Worm (Caenorhabditis elegans) whole organism, young adult: ENCODE results near the gene smcl-1.

Source experiments
- B0336.3 ChIP-seq: fragments of 200-800 bp; sonication (Bioruptor generic); IDR thresholded peaks from 2 replicates; pipeline ENCODE4 v1.3.6; 2022; ENCODE audit warnings: missing genetic modification characterization, missing compliant biosample characterization
- F23B12.7 ChIP-seq: sonication (generic microtip); optimal IDR thresholded peaks from 2 replicates; lab custom pipeline; 2017; ENCODE audit warnings: missing genetic modification characterization, mild to moderate bottlenecking, missing compliant biosample characterization, antibody characterized with exemption, moderate library complexity; ENCODE audit not compliant: insufficient read depth
- F39B2.1 ChIP-seq: fragments of 200-800 bp; sonication (Bioruptor generic); IDR thresholded peaks from 2 replicates; pipeline ENCODE4 v1.3.6; 2022; ENCODE audit warnings: missing genetic modification reagents, missing genetic modification characterization, missing compliant biosample characterization
- F57A8.1 ChIP-seq: fragments of 200-800 bp; sonication (Bioruptor generic); optimal IDR thresholded peaks from 2 replicates; lab custom pipeline; 2018; ENCODE audit warnings: mild to moderate bottlenecking, missing genetic modification characterization, moderate library complexity, missing compliant biosample characterization
- Y53F4B.3 ChIP-seq: fragments of 200-800 bp; sonication (Bioruptor generic); IDR thresholded peaks from 2 replicates; pipeline ENCODE4 v1.3.6; 2022; ENCODE audit warnings: missing genetic modification reagents, missing genetic modification characterization, missing compliant biosample characterization
- Y53G8AR.9 ChIP-seq: fragments of 200-800 bp; sonication (Bioruptor generic); conservative IDR thresholded peaks from 2 replicates; pipeline ENCODE4 v1.3.6; 2022; ENCODE audit warnings: missing genetic modification reagents, missing genetic modification characterization, missing compliant biosample characterization
- Y67H2A.10 ChIP-seq: fragments of 200-800 bp; sonication (Bioruptor generic); conservative IDR thresholded peaks from 2 replicates; pipeline ENCODE4 v1.3.6; 2022; ENCODE audit warnings: missing genetic modification reagents, missing genetic modification characterization, missing compliant biosample characterization
- ZK185.1 ChIP-seq: sonication (generic microtip); optimal IDR thresholded peaks from 2 replicates; lab custom pipeline; 2016; ENCODE audit warnings: mild to moderate bottlenecking, missing genetic modification characterization, missing compliant biosample characterization; ENCODE audit not compliant: poor library complexity, severe bottlenecking
- ama-1 ChIP-seq, 3 experiments: fragments of 150-350 bp in 1 of 3; sonication (generic microtip) in 2 of 3; optimal IDR thresholded peaks; 2 replicates each; lab custom pipeline; 2014 to 2018; ENCODE audit warnings: missing biosample characterization in 2 of 3, missing genetic modification characterization in 2 of 3, missing genetic modification reagents in 2 of 3
- attf-5 ChIP-seq: fragments of 200-800 bp; sonication (Bioruptor generic); optimal IDR thresholded peaks from 2 replicates; lab custom pipeline; 2018; ENCODE audit warnings: mild to moderate bottlenecking, missing genetic modification characterization, missing compliant biosample characterization
- cebp-1 ChIP-seq, 2 experiments: fragments of 200-800 bp in 1 of 2; sonication (Bioruptor generic) in 1 of 2; sonication (generic microtip) in 1 of 2; IDR thresholded peaks in 1 of 2; optimal IDR thresholded peaks in 1 of 2; 2 replicates each; pipeline versions ENCODE4 v1.3.6 to Lab custom; 2017 to 2022; ENCODE audit warnings: missing compliant biosample characterization in 2 of 2, missing genetic modification characterization in 2 of 2, mild to moderate bottlenecking in 1 of 2, missing genetic modification reagents in 1 of 2, moderate library complexity in 1 of 2
- ceh-100 ChIP-seq: fragments of 200-800 bp; sonication (Bioruptor generic); IDR thresholded peaks from 2 replicates; pipeline ENCODE4 v1.3.6; 2022; ENCODE audit warnings: missing genetic modification reagents, missing genetic modification characterization, missing compliant biosample characterization
- ceh-27 ChIP-seq: fragments of 200-800 bp; sonication (Bioruptor generic); optimal IDR thresholded peaks from 2 replicates; lab custom pipeline; 2018; ENCODE audit warnings: mild to moderate bottlenecking, missing genetic modification characterization, moderate library complexity, missing compliant biosample characterization
- chd-7 ChIP-seq: sonication (generic microtip); optimal IDR thresholded peaks from 2 replicates; lab custom pipeline; 2016; ENCODE audit warnings: mild to moderate bottlenecking, missing genetic modification characterization, moderate library complexity, missing compliant biosample characterization
- die-1 ChIP-seq: sonication (generic microtip); optimal IDR thresholded peaks from 2 replicates; lab custom pipeline; 2016; ENCODE audit warnings: missing genotype, mild to moderate bottlenecking, missing genetic modification characterization, missing compliant biosample characterization
- dox-1 ChIP-seq: fragments of 200-800 bp; sonication (Bioruptor generic); IDR thresholded peaks from 2 replicates; pipeline ENCODE4 v1.3.6; 2022; ENCODE audit warnings: missing genetic modification reagents, missing genetic modification characterization, missing compliant biosample characterization
- efl-1 ChIP-seq: fragments of 150-350 bp; optimal IDR thresholded peaks from 2 replicates; lab custom pipeline; 2014; ENCODE audit warnings: missing biosample characterization, missing genetic modification reagents, missing genetic modification characterization
- egl-18 ChIP-seq: fragments of 200-800 bp; sonication (Bioruptor generic); IDR thresholded peaks from 2 replicates; pipeline ENCODE4 v1.3.6; 2022; ENCODE audit warnings: missing genetic modification reagents, missing genetic modification characterization, missing compliant biosample characterization
- ets-4 ChIP-seq: fragments of 200-800 bp; sonication (Bioruptor generic); optimal IDR thresholded peaks from 2 replicates; lab custom pipeline; 2018; ENCODE audit warnings: mild to moderate bottlenecking, missing genetic modification characterization, missing compliant biosample characterization
- fkh-3 ChIP-seq: sonication (generic microtip); optimal IDR thresholded peaks from 2 replicates; lab custom pipeline; 2016; ENCODE audit warnings: mild to moderate bottlenecking, missing genetic modification characterization, missing compliant biosample characterization
- gei-17 ChIP-seq: fragments of 200-800 bp; sonication (Bioruptor generic); optimal IDR thresholded peaks from 2 replicates; lab custom pipeline; 2018; ENCODE audit warnings: mild to moderate bottlenecking, missing genetic modification characterization, missing compliant biosample characterization
- hmg-1.2 ChIP-seq: fragments of 200-800 bp; sonication (Bioruptor generic); IDR thresholded peaks from 2 replicates; pipeline ENCODE4 v1.3.6; 2022; ENCODE audit warnings: missing genetic modification reagents, missing genetic modification characterization, missing compliant biosample characterization
- hrde-1 ChIP-seq: sonication (generic microtip); optimal IDR thresholded peaks from 2 replicates; lab custom pipeline; 2016; ENCODE audit warnings: missing genetic modification characterization, mild to moderate bottlenecking, missing compliant biosample characterization, moderate library complexity, missing genotype, missing genetic modification reagents, borderline replicate concordance
- hsf-1 ChIP-seq: fragments of 200-800 bp; sonication (Bioruptor generic); IDR thresholded peaks from 2 replicates; pipeline ENCODE4 v1.3.6; 2022; ENCODE audit warnings: missing genetic modification reagents, missing genetic modification characterization, missing compliant biosample characterization
- let-607 ChIP-seq, 2 experiments: fragments of 200-800 bp in 1 of 2; sonication (Bioruptor generic) in 1 of 2; sonication (generic microtip) in 1 of 2; optimal IDR thresholded peaks; 2 replicates each; lab custom pipeline; 2016 to 2018; ENCODE audit warnings: mild to moderate bottlenecking in 2 of 2, missing compliant biosample characterization in 2 of 2, missing genetic modification characterization in 2 of 2, moderate library complexity in 2 of 2, missing genotype in 1 of 2
- lin-26 ChIP-seq: fragments of 200-800 bp; sonication (Bioruptor generic); IDR thresholded peaks from 2 replicates; pipeline ENCODE4 v1.3.6; 2022; ENCODE audit warnings: missing genetic modification reagents, missing genetic modification characterization, missing compliant biosample characterization
- lin-35 ChIP-seq, 3 experiments: fragments of 150-350 bp in 2 of 3; sonication (generic microtip) in 1 of 3; optimal IDR thresholded peaks; 2 replicates each; lab custom pipeline; 2014 to 2018; ENCODE audit warnings: missing biosample characterization in 3 of 3, missing genetic modification characterization in 3 of 3, missing genetic modification reagents in 3 of 3
- lin-40 ChIP-seq: sonication (generic microtip); optimal IDR thresholded peaks from 2 replicates; lab custom pipeline; 2016; ENCODE audit warnings: missing genetic modification characterization, mild to moderate bottlenecking, missing compliant biosample characterization, missing genotype, missing genetic modification reagents
- lir-1 ChIP-seq: fragments of 200-800 bp; sonication (Bioruptor generic); conservative IDR thresholded peaks from 2 replicates; pipeline ENCODE4 v1.3.6; 2022; ENCODE audit warnings: missing genetic modification reagents, missing genetic modification characterization, missing compliant biosample characterization
- lsl-1 ChIP-seq: fragments of 200-800 bp; sonication (Bioruptor generic); optimal IDR thresholded peaks from 2 replicates; lab custom pipeline; 2018; ENCODE audit warnings: mild to moderate bottlenecking, missing genetic modification characterization, moderate library complexity, missing compliant biosample characterization
- madf-10 ChIP-seq: sonication (generic microtip); optimal IDR thresholded peaks from 2 replicates; lab custom pipeline; 2016; ENCODE audit warnings: mild to moderate bottlenecking, missing genetic modification characterization, missing compliant biosample characterization
- mcd-1 ChIP-seq: fragments of 200-800 bp; sonication (Bioruptor generic); IDR thresholded peaks from 2 replicates; pipeline ENCODE4 v1.3.6; 2022; ENCODE audit warnings: missing genetic modification reagents, missing genetic modification characterization, missing compliant biosample characterization
- nfya-2 ChIP-seq: fragments of 200-800 bp; sonication (Bioruptor generic); IDR thresholded peaks from 2 replicates; pipeline ENCODE4 v1.3.6; 2022; ENCODE audit warnings: missing genetic modification reagents, missing genetic modification characterization, missing compliant biosample characterization
- nhr-80 ChIP-seq: sonication (generic microtip); optimal IDR thresholded peaks from 2 replicates; lab custom pipeline; 2016; ENCODE audit warnings: missing genetic modification characterization, missing compliant biosample characterization
- nhr-90 ChIP-seq: sonication (generic microtip); optimal IDR thresholded peaks from 2 replicates; lab custom pipeline; 2016; ENCODE audit warnings: missing genotype, mild to moderate bottlenecking, missing genetic modification characterization, missing compliant biosample characterization
- pbrm-1 ChIP-seq: fragments of 200-800 bp; sonication (Bioruptor generic); IDR thresholded peaks from 2 replicates; pipeline ENCODE4 v1.3.6; 2022; ENCODE audit warnings: missing genetic modification reagents, missing genetic modification characterization, missing compliant biosample characterization
- rcor-1 ChIP-seq: fragments of 200-800 bp; sonication (Bioruptor generic); IDR thresholded peaks from 2 replicates; pipeline ENCODE4 v1.3.6; 2022; ENCODE audit warnings: missing genetic modification reagents, missing genetic modification characterization, missing compliant biosample characterization
- rec-8 ChIP-seq, 2 experiments: sonication (generic microtip); optimal IDR thresholded peaks; 2 replicates each; lab custom pipeline; 2016; ENCODE audit warnings: mild to moderate bottlenecking in 2 of 2, missing genetic modification characterization in 2 of 2, missing genetic modification reagents in 2 of 2, missing genotype in 2 of 2, missing biosample characterization in 1 of 2, missing compliant biosample characterization in 1 of 2, moderate library complexity in 1 of 2
- snpc-3.4 ChIP-seq: sonication (generic microtip); optimal IDR thresholded peaks from 2 replicates; lab custom pipeline; 2017; ENCODE audit warnings: missing genetic modification characterization, mild to moderate bottlenecking, missing compliant biosample characterization, antibody characterized with exemption, moderate library complexity, missing genotype, missing genetic modification reagents
- snpc-4 ChIP-seq, 5 experiments: fragments of 150-350 bp in 1 of 5; sonication (generic microtip) in 4 of 5; optimal IDR thresholded peaks; 2 replicates each; lab custom pipeline; 2014 to 2018; ENCODE audit warnings: missing genetic modification characterization in 5 of 5, missing biosample characterization in 3 of 5, antibody characterized with exemption in 2 of 5, mild to moderate bottlenecking in 2 of 5, missing compliant biosample characterization in 2 of 5, missing genotype in 2 of 5, moderate library complexity in 2 of 5, missing genetic modification reagents in 1 of 5
- unc-130 ChIP-seq: sonication (generic microtip); optimal IDR thresholded peaks from 2 replicates; lab custom pipeline; 2016; ENCODE audit warnings: missing genetic modification reagents, missing genetic modification characterization, missing compliant biosample characterization
- ztf-22 ChIP-seq: fragments of 200-800 bp; sonication (Bioruptor generic); optimal IDR thresholded peaks from 2 replicates; lab custom pipeline; 2018; ENCODE audit warnings: mild to moderate bottlenecking, missing genetic modification characterization, moderate library complexity, missing compliant biosample characterization
- ztf-25 ChIP-seq: fragments of 200-800 bp; sonication (Bioruptor generic); IDR thresholded peaks from 2 replicates; pipeline ENCODE4 v1.3.6; 2022; ENCODE audit warnings: missing genetic modification reagents, missing genetic modification characterization, missing compliant biosample characterization

The smcl-1 gene

DNA sequence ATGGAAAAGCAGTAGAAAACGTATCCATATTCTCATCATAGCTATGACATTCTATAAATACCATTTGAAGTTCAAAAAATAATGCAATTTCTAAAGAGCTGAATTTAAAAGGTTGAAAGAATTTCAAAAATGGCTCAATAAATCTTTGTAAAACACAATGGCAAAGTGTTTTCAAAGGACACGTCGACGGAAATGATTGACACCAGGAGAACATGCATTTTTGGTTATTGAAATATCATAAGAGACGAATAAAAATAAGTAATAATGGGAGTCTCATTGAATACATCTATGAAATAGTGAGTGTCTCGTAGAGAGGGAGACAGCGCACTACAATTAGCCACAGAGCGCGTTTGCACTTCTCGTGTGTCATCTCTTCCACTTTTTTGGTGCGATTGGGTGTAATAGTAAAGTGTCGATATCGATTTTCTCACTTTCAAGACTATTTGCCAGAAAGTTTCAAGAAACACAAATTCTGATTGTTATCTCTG is 36.7 kb upstream of the smcl-1 start, which contains the start of gene T04F8.2:
TSS of gene T04F8.2 (minus strand) at position 51 of the 488 bp plus-strand sequence.
- peak; percentile 91 for TF ChIP-seq nhr-80 (tag; lab: Kevin White, UChicago)
- TF ChIP-seq let-607 (tag; optimal IDR thresholded peaks at IDR 0.05; lab: Kevin White, UChicago), result peak; percentile 94
- no peak for TF ChIP-seq ama-1 (optimal IDR thresholded peaks at IDR 0.05; lab: Kevin White, UChicago)
- TF ChIP-seq ama-1 (GFP tag; optimal IDR thresholded peaks at IDR 0.05; lab: Kevin White, UChicago), result no peak
- peak; percentile 52 for TF ChIP-seq attf-5 (GFP tag; lab: Kevin White, UChicago)
- no peak for TF ChIP-seq snpc-3.4 (tag; lab: Kevin White, UChicago)
- no peak for TF ChIP-seq nfya-2 (GFP tag; lab: Robert Waterston, UW)
- no peak for TF ChIP-seq die-1 (tag; lab: Kevin White, UChicago)
- TF ChIP-seq fkh-3, result no peak
- TF ChIP-seq F23B12.7, result peak; percentile 53
- TF ChIP-seq Y53G8AR.9 (GFP tag; lab: Robert Waterston, UW), result no peak
- TF ChIP-seq B0336.3 (GFP tag; lab: Robert Waterston, UW), result no peak
- peak; percentile 40; the same call in 1 of the 2 replicates for TF ChIP-seq hmg-1.2 (GFP tag; lab: Robert Waterston, UW)
- TF ChIP-seq ZK185.1, result peak; percentile 64
- TF ChIP-seq Y67H2A.10 (GFP tag; lab: Robert Waterston, UW), result no peak
- TF ChIP-seq gei-17, result no peak
- no peak for TF ChIP-seq F39B2.1 (GFP tag; lab: Robert Waterston, UW)
- no peak for TF ChIP-seq snpc-4 (GFP tag; optimal IDR thresholded peaks at IDR 0.05; lab: Kevin White, UChicago)
- peak in 1 of 4 experiments; percentile 32 for TF ChIP-seq snpc-4 (tag; optimal IDR thresholded peaks at IDR 0.05; lab: Kevin White, UChicago)
- no peak for TF ChIP-seq rcor-1 (GFP tag; lab: Robert Waterston, UW)
- TF ChIP-seq ztf-25 (GFP tag; lab: Robert Waterston, UW), result no peak
- TF ChIP-seq ceh-27, result peak; percentile 39
- no peak for TF ChIP-seq lir-1 (GFP tag; lab: Robert Waterston, UW)
- peak; percentile 52; the same call in 1 of the 2 replicates for TF ChIP-seq dox-1 (GFP tag; lab: Robert Waterston, UW)
- TF ChIP-seq lin-26, result peak; percentile 37; the same call in 1 of the 2 replicates
- no peak for TF ChIP-seq cebp-1 (GFP tag; IDR thresholded peaks at IDR 0.05; lab: Robert Waterston, UW)
- peak; percentile 67 for TF ChIP-seq cebp-1 (tag; optimal IDR thresholded peaks at IDR 0.05; lab: Kevin White, UChicago)
- peak; percentile 92 for TF ChIP-seq mcd-1
- peak; percentile 67 for TF ChIP-seq lin-40

DNA sequence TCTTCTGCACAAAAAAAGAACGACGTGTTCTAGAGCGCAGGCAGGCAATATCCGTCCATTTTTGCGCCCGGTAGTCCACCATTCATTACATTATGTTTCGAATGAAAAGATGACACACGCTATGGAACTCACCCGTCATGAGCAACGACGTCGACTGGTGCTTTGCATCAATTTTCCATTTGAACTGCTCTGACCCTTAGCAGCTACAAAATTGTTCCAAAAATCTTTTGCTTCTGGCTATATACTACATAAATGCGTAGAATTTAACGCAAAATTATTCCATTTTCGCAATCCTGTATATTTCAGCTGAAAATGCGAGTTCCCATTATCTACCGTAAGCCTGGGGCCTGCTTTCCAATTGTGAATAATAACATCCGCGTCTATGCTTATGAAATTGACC is 34.9 kb upstream of the smcl-1 start, which contains the start of gene T04F8.3:
TSS of gene T04F8.3 (plus strand) at position 301 of the 400 bp plus-strand sequence.
- TF ChIP-seq unc-130 (no peak), Y53F4B.3 (GFP tag; lab: Robert Waterston, UW) (no peak), egl-18 (no peak), efl-1 (GFP tag; lab: Kevin White, UChicago) (no peak), chd-7 (tag; lab: Kevin White, UChicago) (no peak)

DNA sequence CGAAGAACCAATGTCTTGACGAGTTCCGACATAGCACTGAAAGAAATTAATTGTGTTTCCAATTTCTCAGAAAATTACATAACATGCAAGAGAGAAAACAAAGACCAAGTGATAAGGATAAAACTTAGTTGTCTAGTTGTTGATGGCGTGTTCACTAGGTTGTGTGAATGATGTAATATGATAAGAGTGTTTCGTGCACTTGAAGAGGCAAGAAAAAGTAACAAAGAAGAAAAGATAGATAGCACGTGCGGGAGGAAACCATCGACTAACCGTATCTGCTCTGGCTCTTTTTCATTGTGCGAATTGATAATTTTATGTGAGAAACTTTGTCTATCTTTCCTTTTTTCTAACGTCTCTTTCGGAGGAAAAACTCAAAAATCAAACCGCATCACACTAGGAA is 31.6 kb upstream of the smcl-1 start, which contains the start of gene sfxn-1.5:
TSS of gene sfxn-1.5 (minus strand) at position 36 of the 400 bp plus-strand sequence.
- TF ChIP-seq ceh-100 (GFP tag; lab: Robert Waterston, UW) (no peak), F23B12.7 (no peak), lsl-1 (GFP tag; lab: Kevin White, UChicago) (no peak), madf-10 (no peak), dox-1 (GFP tag; lab: Robert Waterston, UW) (peak; percentile 35; the same call in 1 of the 2 replicates), ets-4 (GFP tag; lab: Kevin White, UChicago) (no peak), pbrm-1 (no peak), F57A8.1 (no peak), lin-35 (GFP tag; optimal IDR thresholded peaks at IDR 0.05; lab: Kevin White, UChicago) (no peak), rec-8 (tag; optimal IDR thresholded peaks at IDR 0.05; lab: Kevin White, UChicago) (no peak), let-607 (tag; optimal IDR thresholded peaks at IDR 0.05; lab: Kevin White, UChicago) (peak in 1 of 2 experiments; percentile 50), nhr-90 (tag; lab: Kevin White, UChicago) (no peak), nhr-80 (tag; lab: Kevin White, UChicago) (peak; percentile 94), hrde-1 (tag; lab: Kevin White, UChicago) (no peak), ceh-27 (no peak), ztf-22 (no peak), hsf-1 (no peak)
